Worm (Caenorhabditis elegans): ENCODE results near the gene hpo-28.

ce11 chrIII:5714230-5714983 lies 5.3 kb upstream of the hpo-28 start, which contains the start of gene arf-1:
- peak; percentile 54 for TF ChIP-seq nhr-77 (tag; optimal IDR thresholded peaks at IDR 0.05)
- no peak for TF ChIP-seq jun-1 (tag; optimal IDR thresholded peaks at IDR 0.05)
- no peak for TF ChIP-seq ztf-11 (tag; optimal IDR thresholded peaks at IDR 0.05)
- TF ChIP-seq nhr-237 (tag; optimal IDR thresholded peaks at IDR 0.05), result no peak
- no peak for TF ChIP-seq nhr-11 (tag; optimal IDR thresholded peaks at IDR 0.05)
- no peak for TF ChIP-seq lin-39 (tag; optimal IDR thresholded peaks at IDR 0.05)
- TF ChIP-seq ztf-4 (tag; optimal IDR thresholded peaks at IDR 0.05), result no peak
- TF ChIP-seq nhr-23 (tag; optimal IDR thresholded peaks at IDR 0.05), result no peak
- no peak for TF ChIP-seq sea-2 (GFP tag; optimal IDR thresholded peaks at IDR 0.05)
- TF ChIP-seq lin-15B (tag; optimal IDR thresholded peaks at IDR 0.05), result no peak
- peak; percentile 17 for TF ChIP-seq elt-2 (tag; optimal IDR thresholded peaks at IDR 0.05)
